Worm (Caenorhabditis elegans): Measurements from ENCODE around the gene tatn-1.

Gene tatn-1

DNA sequence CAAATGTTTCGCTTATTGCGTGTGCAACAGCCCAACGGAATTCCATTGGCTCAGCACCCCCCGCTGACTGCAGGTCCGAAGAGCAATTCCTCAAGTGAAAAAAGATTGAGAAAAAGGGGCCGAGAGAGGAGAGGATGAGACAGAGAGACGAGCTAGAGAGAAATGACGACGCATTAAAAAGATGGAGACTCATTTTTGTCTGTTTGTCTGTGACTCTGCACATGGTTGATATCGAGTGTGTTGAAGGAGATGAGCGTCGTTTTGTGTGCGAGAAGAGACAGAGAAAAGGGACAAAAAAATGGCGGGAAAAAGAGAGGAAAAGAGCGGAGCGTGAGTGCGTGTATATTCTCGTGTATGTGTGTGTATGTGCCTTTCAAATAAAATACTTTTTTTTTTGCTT is 50.2 kb downstream of the tatn-1 start (continued):
- peak; percentile 53 to 56 for TF ChIP-seq egl-27 (tag; optimal IDR thresholded peaks at IDR 0.05)
- peak; percentile 89 for TF ChIP-seq mep-1 (tag; optimal IDR thresholded peaks at IDR 0.05)
- TF ChIP-seq nhr-47 (tag; optimal IDR thresholded peaks at IDR 0.05), result peak; percentile 86
- no peak for TF ChIP-seq fkh-4 (tag; optimal IDR thresholded peaks at IDR 0.05; ENCODE audit: borderline replicate concordance)
- TF ChIP-seq ceh-82 (tag; optimal IDR thresholded peaks at IDR 0.05), result peak; percentile 84 to 92 (median 89)
- TF ChIP-seq zag-1 (tag; optimal IDR thresholded peaks at IDR 0.05), result peak; percentile 87
- peak; percentile 74 to 86 (median 75) for TF ChIP-seq dpl-1 (GFP tag; optimal IDR thresholded peaks at IDR 0.05)
- TF ChIP-seq nhr-20 (tag; optimal IDR thresholded peaks at IDR 0.05), result peak; percentile 91
- no peak for TF ChIP-seq C04F5.9 (tag; optimal IDR thresholded peaks at IDR 0.05)

All from whole organism, L1 larva.